Worm (Caenorhabditis elegans) whole organism, young adult: ENCODE data around the gene str-188.

ENCODE experiments used
- F23B12.7 ChIP-seq: sonication (generic microtip); optimal IDR thresholded peaks from 2 replicates; lab custom pipeline; 2017; ENCODE audit warnings: missing genetic modification characterization, mild to moderate bottlenecking, missing compliant biosample characterization, antibody characterized with exemption, moderate library complexity; ENCODE audit not compliant: insufficient read depth
- F57C9.4 ChIP-seq: sonication (generic microtip); optimal IDR thresholded peaks from 2 replicates; lab custom pipeline; 2017; ENCODE audit warnings: mild to moderate bottlenecking, missing genetic modification characterization, missing compliant biosample characterization
- K11D2.4 ChIP-seq: fragments of 200-800 bp; sonication (Bioruptor generic); IDR thresholded peaks from 2 replicates; pipeline ENCODE4 v1.3.6; 2022; ENCODE audit warnings: missing genetic modification reagents, missing genetic modification characterization, missing compliant biosample characterization
- Y67H2A.10 ChIP-seq: fragments of 200-800 bp; sonication (Bioruptor generic); conservative IDR thresholded peaks from 2 replicates; pipeline ENCODE4 v1.3.6; 2022; ENCODE audit warnings: missing genetic modification reagents, missing genetic modification characterization, missing compliant biosample characterization
- ama-1 ChIP-seq, 3 experiments: fragments of 150-350 bp in 1 of 3; sonication (generic microtip) in 2 of 3; optimal IDR thresholded peaks; 2 replicates each; lab custom pipeline; 2014 to 2018; ENCODE audit warnings: missing biosample characterization in 2 of 3, missing genetic modification characterization in 2 of 3, missing genetic modification reagents in 2 of 3
- ceh-40 ChIP-seq: fragments of 200-800 bp; sonication (Bioruptor generic); IDR thresholded peaks from 2 replicates; pipeline ENCODE4 v1.3.6; 2022; ENCODE audit warnings: missing genetic modification characterization, missing compliant biosample characterization
- efl-1 ChIP-seq: fragments of 150-350 bp; optimal IDR thresholded peaks from 2 replicates; lab custom pipeline; 2014; ENCODE audit warnings: missing biosample characterization, missing genetic modification reagents, missing genetic modification characterization
- hmg-1.2 ChIP-seq: fragments of 200-800 bp; sonication (Bioruptor generic); IDR thresholded peaks from 2 replicates; pipeline ENCODE4 v1.3.6; 2022; ENCODE audit warnings: missing genetic modification reagents, missing genetic modification characterization, missing compliant biosample characterization
- lin-35 ChIP-seq, 3 experiments: fragments of 150-350 bp in 2 of 3; sonication (generic microtip) in 1 of 3; optimal IDR thresholded peaks; 2 replicates each; lab custom pipeline; 2014 to 2018; ENCODE audit warnings: missing biosample characterization in 3 of 3, missing genetic modification characterization in 3 of 3, missing genetic modification reagents in 3 of 3
- lin-40 ChIP-seq: sonication (generic microtip); optimal IDR thresholded peaks from 2 replicates; lab custom pipeline; 2016; ENCODE audit warnings: missing genetic modification characterization, mild to moderate bottlenecking, missing compliant biosample characterization, missing genotype, missing genetic modification reagents
- nhr-27 ChIP-seq: fragments of 200-800 bp; sonication (Bioruptor generic); optimal IDR thresholded peaks from 2 replicates; lab custom pipeline; 2018; ENCODE audit warnings: mild to moderate bottlenecking, missing genetic modification characterization, moderate library complexity, missing compliant biosample characterization
- snpc-1.1 ChIP-seq: sonication (generic microtip); optimal IDR thresholded peaks from 2 replicates; lab custom pipeline; 2017; ENCODE audit warnings: missing genetic modification characterization, mild to moderate bottlenecking, missing compliant biosample characterization, antibody characterized with exemption, moderate library complexity, missing genotype, missing genetic modification reagents; ENCODE audit not compliant: insufficient read depth

ce11 chrV:9744934-9745333, 28.4 kb downstream of the str-188 start, which contains the start of gene F58E6.13:
- TF ChIP-seq nhr-27 (tag; lab: Kevin White, UChicago), result no peak
- no peak for TF ChIP-seq hmg-1.2 (GFP tag; lab: Robert Waterston, UW)
- no peak for TF ChIP-seq snpc-1.1 (tag; lab: Kevin White, UChicago)
- no peak for TF ChIP-seq K11D2.4 (GFP tag; lab: Robert Waterston, UW)
- TF ChIP-seq lin-40 (tag; lab: Kevin White, UChicago), result no peak
- TF ChIP-seq F23B12.7 (tag; lab: Kevin White, UChicago), result no peak
- TF ChIP-seq ceh-40, result no peak
- no peak for TF ChIP-seq F57C9.4 (tag; lab: Kevin White, UChicago)
- TF ChIP-seq efl-1 (GFP tag; lab: Kevin White, UChicago), result no peak
- no peak for TF ChIP-seq ama-1 (optimal IDR thresholded peaks at IDR 0.05; lab: Kevin White, UChicago)
- no peak for TF ChIP-seq ama-1 (GFP tag; optimal IDR thresholded peaks at IDR 0.05; lab: Kevin White, UChicago)
- no peak for TF ChIP-seq lin-35 (GFP tag; optimal IDR thresholded peaks at IDR 0.05; lab: Kevin White, UChicago)
- no peak for TF ChIP-seq Y67H2A.10 (GFP tag; lab: Robert Waterston, UW)
